1 fruit fly cellular context compared by ENCODE assay signal in genomic region chr3L:12045443-12045842, dm6.
A peak's percentile ranks its signal among the peaks of the same experiment; 100 is the strongest.
TF ChIP-seq lines count a peak whose summit lies in the region.

No protein-coding gene starts in this region.

TF ChIP-seq in whole organism, embryonic, 481 proteins besides CTCF, POLR2A, EP300 and RAD21 (continued from another document and continues in another):
- TF ChIP-seq CG3281 (GFP tag; optimal IDR thresholded peaks at IDR 0.05; lab: Kevin White, UChicago) (peak; percentile 13), CG8359 (GFP tag; optimal IDR thresholded peaks at IDR 0.05; lab: Kevin White, UChicago; ENCODE audit: borderline replicate concordance) (peak; percentile 7), NFAT (GFP tag; IDR thresholded peaks at IDR 0.05; lab: Robert Waterston, UW) (peak; percentile 42; the same call in 1 of the 2 replicates), fd96Cb (tag; optimal IDR thresholded peaks at IDR 0.05; lab: Kevin White, UChicago) (no peak), CG11695 (GFP tag; IDR thresholded peaks at IDR 0.05; lab: Robert Waterston, UW) (0 out of 3 replicates have a peak, but pooled peaks have one; percentile 24), pan (optimal IDR thresholded peaks at IDR 0.05; lab: Kevin White, UChicago) (no peak), pan (GFP tag; optimal IDR thresholded peaks at IDR 0.05 in 1 of 2, IDR thresholded peaks at IDR 0.05 in 1 of 2) (peak in 1 of 2 experiments; percentile 22), CG12769 (tag; optimal IDR thresholded peaks at IDR 0.05; lab: Kevin White, UChicago) (peak; percentile 31), hb (GFP tag; IDR thresholded peaks at IDR 0.05; lab: Robert Waterston, UW; ENCODE audit: partially characterized antibody) (no peak), crc (GFP tag; optimal IDR thresholded peaks at IDR 0.05; lab: Kevin White, UChicago) (no peak), CG9727 (GFP tag; optimal IDR thresholded peaks at IDR 0.05; lab: Kevin White, UChicago) (no peak), slou (GFP tag; optimal IDR thresholded peaks at IDR 0.05; lab: Kevin White, UChicago) (no peak), CG10543 (GFP tag; optimal IDR thresholded peaks at IDR 0.05; lab: Kevin White, UChicago) (peak; percentile 64), sd (tag; optimal IDR thresholded peaks at IDR 0.05; lab: Kevin White, UChicago) (no peak), CG13894 (tag; optimal IDR thresholded peaks at IDR 0.05; lab: Kevin White, UChicago) (peak; percentile 63), CG32532 (GFP tag; IDR thresholded peaks at IDR 0.05; lab: Robert Waterston, UW) (0 out of 2 replicates have a peak, but pooled peaks have one; percentile 14), CG14050 (GFP tag; IDR thresholded peaks at IDR 0.05; lab: Robert Waterston, UW) (no peak), CG18764 (GFP tag; optimal IDR thresholded peaks at IDR 0.05; lab: Kevin White, UChicago) (peak; percentile 14), CG5245 (GFP tag; optimal IDR thresholded peaks at IDR 0.05; lab: Kevin White, UChicago) (no peak), eyg (GFP tag; optimal IDR thresholded peaks at IDR 0.05; lab: Kevin White, UChicago) (no peak), CG11093 (GFP tag; IDR thresholded peaks at IDR 0.05; lab: Robert Waterston, UW) (no peak), disco-r (GFP tag; optimal IDR thresholded peaks at IDR 0.05; lab: Kevin White, UChicago) (no peak), bigmax (GFP tag; optimal IDR thresholded peaks at IDR 0.05; lab: Kevin White, UChicago) (no peak), CG11247 (GFP tag; IDR thresholded peaks at IDR 0.05; lab: Robert Waterston, UW) (no peak), ap (GFP tag; IDR thresholded peaks at IDR 0.05; lab: Robert Waterston, UW) (no peak), HLHmδ (GFP tag; optimal IDR thresholded peaks at IDR 0.05; lab: Kevin White, UChicago) (no peak), CG1529 (GFP tag; optimal IDR thresholded peaks at IDR 0.05; lab: Kevin White, UChicago) (peak; percentile 20), Mad (GFP tag; optimal IDR thresholded peaks at IDR 0.05; lab: Kevin White, UChicago) (no peak), toy (GFP tag; IDR thresholded peaks at IDR 0.05; lab: Robert Waterston, UW) (0 out of 2 replicates have a peak, but pooled peaks have one; percentile 16), CG1024 (GFP tag; IDR thresholded peaks at IDR 0.05; lab: Robert Waterston, UW) (no peak), HLH4C (GFP tag; IDR thresholded peaks at IDR 0.05; lab: Robert Waterston, UW; ENCODE audit: partially characterized antibody) (no peak), sob (GFP tag; IDR thresholded peaks at IDR 0.05; lab: Robert Waterston, UW) (peak; percentile 68; the same call in 1 of the 2 replicates), odd (GFP tag; optimal IDR thresholded peaks at IDR 0.05; lab: Kevin White, UChicago) (peak; percentile 30), Elba2 (GFP tag; optimal IDR thresholded peaks at IDR 0.05; lab: Kevin White, UChicago) (no peak), CG4404 (GFP tag; IDR thresholded peaks at IDR 0.05; lab: Robert Waterston, UW) (no peak), tio (GFP tag; optimal IDR thresholded peaks at IDR 0.05; lab: Kevin White, UChicago) (no peak), Fer1 (GFP tag; optimal IDR thresholded peaks at IDR 0.05; lab: Kevin White, UChicago) (peak; percentile 58), HLH54F (GFP tag; optimal IDR thresholded peaks at IDR 0.05; lab: Kevin White, UChicago) (no peak), CG15011 (GFP tag; optimal IDR thresholded peaks at IDR 0.05; lab: Kevin White, UChicago) (peak; percentile 44), ATbp (GFP tag; optimal IDR thresholded peaks at IDR 0.05; lab: Kevin White, UChicago) (peak; percentile 46), Rfx (GFP tag; IDR thresholded peaks at IDR 0.05; lab: Robert Waterston, UW) (peak; percentile 39; the same call in 1 of the 2 replicates), Fer2 (tag; optimal IDR thresholded peaks at IDR 0.05; lab: Kevin White, UChicago) (no peak), Hmr (GFP tag; optimal IDR thresholded peaks at IDR 0.05; lab: Kevin White, UChicago) (peak; percentile 46), ttk (GFP tag; IDR thresholded peaks at IDR 0.05; lab: Robert Waterston, UW) (no peak), CG8765 (GFP tag; IDR thresholded peaks at IDR 0.05; lab: Robert Waterston, UW) (no peak), CG15514 (GFP tag; optimal IDR thresholded peaks at IDR 0.05; lab: Kevin White, UChicago) (peak; percentile 47), onecut (GFP tag; IDR thresholded peaks at IDR 0.05; lab: Robert Waterston, UW) (no peak), Xrp1 (GFP tag; IDR thresholded peaks at IDR 0.05; lab: Robert Waterston, UW) (0 out of 2 replicates have a peak, but pooled peaks have one; percentile 24), CG34422 (GFP tag; IDR thresholded peaks at IDR 0.05; lab: Robert Waterston, UW) (peak; percentile 37; the same call in 1 of the 3 replicates), CG10147 (GFP tag; optimal IDR thresholded peaks at IDR 0.05; lab: Kevin White, UChicago) (no peak), knrl (GFP tag; IDR thresholded peaks at IDR 0.05; lab: Robert Waterston, UW; ENCODE audit: partially characterized antibody) (no peak), stwl (tag; optimal IDR thresholded peaks at IDR 0.05; lab: Kevin White, UChicago) (no peak), D19B (GFP tag; optimal IDR thresholded peaks at IDR 0.05; lab: Kevin White, UChicago) (peak; percentile 1), lmd (GFP tag; IDR thresholded peaks at IDR 0.05; lab: Robert Waterston, UW) (no peak), sens (GFP tag; lab: Kevin White, UChicago) (peak; percentile 59), CG10267 (tag; optimal IDR thresholded peaks at IDR 0.05; lab: Kevin White, UChicago) (no peak), CG5180 (GFP tag; optimal IDR thresholded peaks at IDR 0.05; lab: Kevin White, UChicago) (peak; percentile 22), CG17568 (GFP tag; optimal IDR thresholded peaks at IDR 0.05; lab: Kevin White, UChicago) (peak; percentile 11), emc (GFP tag; optimal IDR thresholded peaks at IDR 0.05; lab: Kevin White, UChicago) (no peak), CG4617 (GFP tag; optimal IDR thresholded peaks at IDR 0.05; lab: Kevin White, UChicago; ENCODE audit: borderline replicate concordance) (no peak), CG6654 (GFP tag; optimal IDR thresholded peaks at IDR 0.05; lab: Kevin White, UChicago) (no peak), Camta (GFP tag; optimal IDR thresholded peaks at IDR 0.05; lab: Kevin White, UChicago) (no peak), ac (GFP tag; optimal IDR thresholded peaks at IDR 0.05; lab: Kevin White, UChicago) (no peak), CG15601 (tag; optimal IDR thresholded peaks at IDR 0.05; lab: Kevin White, UChicago) (peak; percentile 38), Sox100B (GFP tag; optimal IDR thresholded peaks at IDR 0.05; lab: Kevin White, UChicago) (peak; percentile 31), CG2875 (GFP tag; optimal IDR thresholded peaks at IDR 0.05; lab: Kevin White, UChicago) (peak; percentile 3), vvl (GFP tag; IDR thresholded peaks at IDR 0.05; lab: Robert Waterston, UW) (peak; percentile 31; the same call in 1 of the 2 replicates), ERR (GFP tag; optimal IDR thresholded peaks at IDR 0.05; lab: Kevin White, UChicago) (no peak), hbn (GFP tag; IDR thresholded peaks at IDR 0.05; lab: Robert Waterston, UW; ENCODE audit: partially characterized antibody) (no peak), CG11398 (GFP tag; optimal IDR thresholded peaks at IDR 0.05; lab: Kevin White, UChicago) (peak; percentile 12), CG12236 (GFP tag; optimal IDR thresholded peaks at IDR 0.05; lab: Kevin White, UChicago) (no peak), Atf6 (GFP tag; IDR thresholded peaks at IDR 0.05; lab: Robert Waterston, UW) (0 out of 2 replicates have a peak, but pooled peaks have one; percentile 27), CG3726 (GFP tag; IDR thresholded peaks at IDR 0.05; lab: Robert Waterston, UW) (no peak), Meics (GFP tag; optimal IDR thresholded peaks at IDR 0.05; lab: Kevin White, UChicago) (peak; percentile 8), CG15269 (tag; optimal IDR thresholded peaks at IDR 0.05; lab: Kevin White, UChicago) (peak; percentile 37), ind (GFP tag; optimal IDR thresholded peaks at IDR 0.05; lab: Kevin White, UChicago) (no peak), PHDP (tag; optimal IDR thresholded peaks at IDR 0.05; lab: Kevin White, UChicago) (peak; percentile 32), YL-1 (GFP tag; optimal IDR thresholded peaks at IDR 0.05; lab: Kevin White, UChicago) (no peak), Dip2 (GFP tag; IDR thresholded peaks at IDR 0.05; lab: Robert Waterston, UW) (no peak), CG7745 (tag; optimal IDR thresholded peaks at IDR 0.05; lab: Kevin White, UChicago) (no peak), HHEX (GFP tag; optimal IDR thresholded peaks at IDR 0.05; lab: Kevin White, UChicago) (no peak), lab (GFP tag; optimal IDR thresholded peaks at IDR 0.05; lab: Kevin White, UChicago) (peak; percentile 58), CG16863 (GFP tag; optimal IDR thresholded peaks at IDR 0.05; lab: Kevin White, UChicago) (no peak), Blimp-1 (GFP tag; optimal IDR thresholded peaks at IDR 0.05; lab: Kevin White, UChicago) (peak; percentile 17), CG14441 (GFP tag; IDR thresholded peaks at IDR 0.05; lab: Robert Waterston, UW) (0 out of 2 replicates have a peak, but pooled peaks have one; percentile 15), MTF-1 (GFP tag; optimal IDR thresholded peaks at IDR 0.05; lab: Kevin White, UChicago; ENCODE audit: borderline replicate concordance) (no peak), CG3065 (GFP tag; optimal IDR thresholded peaks at IDR 0.05; lab: Kevin White, UChicago) (no peak), grau (tag; optimal IDR thresholded peaks at IDR 0.05; lab: Kevin White, UChicago) (peak; percentile 10), CG13296 (GFP tag; optimal IDR thresholded peaks at IDR 0.05; lab: Kevin White, UChicago) (peak; percentile 65), caup (GFP tag; optimal IDR thresholded peaks at IDR 0.05; lab: Kevin White, UChicago; ENCODE audit: severe bottlenecking) (peak; percentile 54), dati (GFP tag; IDR thresholded peaks at IDR 0.05; lab: Robert Waterston, UW) (no peak), CG17361 (GFP tag; IDR thresholded peaks at IDR 0.05; lab: Robert Waterston, UW) (no peak), Side (GFP tag; optimal IDR thresholded peaks at IDR 0.05; lab: Kevin White, UChicago) (no peak), CG3407 (GFP tag; optimal IDR thresholded peaks at IDR 0.05; lab: Kevin White, UChicago) (peak; percentile 36), E2f2 (GFP tag; IDR thresholded peaks at IDR 0.05; lab: Robert Waterston, UW) (peak; percentile 33; the same call in 1 of the 2 replicates), CG31441 (GFP tag; IDR thresholded peaks at IDR 0.05; lab: Robert Waterston, UW) (0 out of 2 replicates have a peak, but pooled peaks have one; percentile 14), CG4424 (GFP tag; optimal IDR thresholded peaks at IDR 0.05; lab: Kevin White, UChicago) (no peak), Atf3 (GFP tag; optimal IDR thresholded peaks at IDR 0.05; lab: Kevin White, UChicago) (no peak), D19A (tag; optimal IDR thresholded peaks at IDR 0.05; lab: Kevin White, UChicago) (no peak), mirr (GFP tag; optimal IDR thresholded peaks at IDR 0.05; lab: Kevin White, UChicago) (peak; percentile 65), CG6254 (GFP tag; optimal IDR thresholded peaks at IDR 0.05; lab: Kevin White, UChicago) (no peak), CoRest (tag; optimal IDR thresholded peaks at IDR 0.05; lab: Kevin White, UChicago) (peak; percentile 3), grn (GFP tag; optimal IDR thresholded peaks at IDR 0.05; lab: Kevin White, UChicago) (peak; percentile 36), gem (tag; optimal IDR thresholded peaks at IDR 0.05; lab: Kevin White, UChicago) (no peak), unc-4 (GFP tag; IDR thresholded peaks at IDR 0.05; lab: Robert Waterston, UW; ENCODE audit: partially characterized antibody) (no peak), ara (GFP tag; IDR thresholded peaks at IDR 0.05; lab: Robert Waterston, UW) (peak; percentile 23; the same call in 1 of the 2 replicates), Fer3 (tag; optimal IDR thresholded peaks at IDR 0.05; lab: Kevin White, UChicago) (no peak), MBD-R2 (GFP tag; IDR thresholded peaks at IDR 0.05; lab: Robert Waterston, UW) (no peak), pros (GFP tag; optimal IDR thresholded peaks at IDR 0.05; lab: Kevin White, UChicago) (no peak), CG14014 (GFP tag; IDR thresholded peaks at IDR 0.05; lab: Robert Waterston, UW) (peak; percentile 64; the same call in 1 of the 2 replicates), Aef1 (GFP tag; IDR thresholded peaks at IDR 0.05; lab: Robert Waterston, UW) (no peak), mld (GFP tag; IDR thresholded peaks at IDR 0.05; lab: Robert Waterston, UW; ENCODE audit: partially characterized antibody) (no peak), CG18599 (GFP tag; optimal IDR thresholded peaks at IDR 0.05; lab: Kevin White, UChicago) (peak; percentile 31), sug (tag; optimal IDR thresholded peaks at IDR 0.05; lab: Kevin White, UChicago) (peak; percentile 22), CG12071 (GFP tag; optimal IDR thresholded peaks at IDR 0.05; lab: Kevin White, UChicago) (peak; percentile 39), Ada2b (GFP tag; IDR thresholded peaks at IDR 0.05; lab: Robert Waterston, UW) (no peak), CG4360 (GFP tag; IDR thresholded peaks at IDR 0.05; lab: Robert Waterston, UW) (no peak), insv (GFP tag; optimal IDR thresholded peaks at IDR 0.05; lab: Kevin White, UChicago) (no peak), Dref (GFP tag; IDR thresholded peaks at IDR 0.05; lab: Robert Waterston, UW) (no peak), CG2199 (GFP tag; IDR thresholded peaks at IDR 0.05; lab: Robert Waterston, UW) (peak; percentile 49; the same call in 1 of the 3 replicates), ewg (GFP tag; optimal IDR thresholded peaks at IDR 0.05; lab: Kevin White, UChicago) (no peak), CG14710 (tag; optimal IDR thresholded peaks at IDR 0.05; lab: Kevin White, UChicago) (no peak), CG2678 (tag; optimal IDR thresholded peaks at IDR 0.05; lab: Kevin White, UChicago) (peak; percentile 41), CG8924 (tag; optimal IDR thresholded peaks at IDR 0.05; lab: Kevin White, UChicago) (no peak), Oaz (GFP tag; IDR thresholded peaks at IDR 0.05; lab: Robert Waterston, UW) (no peak), row (GFP tag; IDR thresholded peaks at IDR 0.05; lab: Robert Waterston, UW) (no peak), CG31365 (tag; optimal IDR thresholded peaks at IDR 0.05; lab: Kevin White, UChicago) (peak; percentile 7), sqz (GFP tag; optimal IDR thresholded peaks at IDR 0.05; lab: Kevin White, UChicago) (peak; percentile 17), Med (GFP tag; lab: Kevin White, UChicago) (peak; percentile 67), CG10654 (GFP tag; optimal IDR thresholded peaks at IDR 0.05; lab: Kevin White, UChicago) (no peak), vnd (GFP tag; IDR thresholded peaks at IDR 0.05; lab: Robert Waterston, UW; ENCODE audit: partially characterized antibody) (no peak), CG17385 (GFP tag; optimal IDR thresholded peaks at IDR 0.05; lab: Kevin White, UChicago) (peak; percentile 6)
